Worm (Caenorhabditis elegans): ENCODE results near the gene F10B5.3.
A peak's percentile ranks its signal among the peaks of the same experiment; 100 is the strongest.

F10B5.3 gene

ce11 chrII:8106921-8107695 is 42.7 kb downstream of the F10B5.3 start, which contains the start of the genes chst-1 and C41C4.9 (continued):
- TF ChIP-seq lag-1 (GFP tag; IDR thresholded peaks at IDR 0.05) (0 out of 2 replicates have a peak, but pooled peaks have one; percentile 38), Y56A3A.18 (GFP tag; IDR thresholded peaks at IDR 0.05) (peak; percentile 93), madf-3 (GFP tag; IDR thresholded peaks at IDR 0.05) (no peak), pbrm-1 (GFP tag; IDR thresholded peaks at IDR 0.05) (no peak; the same call in 1 of the 2 replicates), hlh-12 (tag; optimal IDR thresholded peaks at IDR 0.05) (peak; percentile 68), egl-18 (GFP tag; IDR thresholded peaks at IDR 0.05) (no peak), lin-40 (tag; optimal IDR thresholded peaks at IDR 0.05) (no peak), Y95B8A.8 (GFP tag; IDR thresholded peaks at IDR 0.05) (no peak), dpl-1 (GFP tag; optimal IDR thresholded peaks at IDR 0.05) (no peak), ama-1 (optimal IDR thresholded peaks at IDR 0.05) (no peak), ama-1 (GFP tag; optimal IDR thresholded peaks at IDR 0.05) (peak in 1 of 2 experiments; percentile 86), efl-1 (GFP tag; optimal IDR thresholded peaks at IDR 0.05) (peak; percentile 43), F10E7.11 (tag; optimal IDR thresholded peaks at IDR 0.05) (peak; percentile 88), gei-17 (GFP tag; optimal IDR thresholded peaks at IDR 0.05) (no peak), F23B12.7 (tag; optimal IDR thresholded peaks at IDR 0.05; ENCODE audit: insufficient read depth) (peak; percentile 81), chd-7 (tag; optimal IDR thresholded peaks at IDR 0.05) (peak; percentile 88), T07F8.4 (tag; optimal IDR thresholded peaks at IDR 0.05) (peak; percentile 74), lin-26 (GFP tag; IDR thresholded peaks at IDR 0.05) (peak; percentile 98; the same call in 1 of the 2 replicates), nhr-27 (tag; optimal IDR thresholded peaks at IDR 0.05) (no peak), attf-3 (GFP tag; conservative IDR thresholded peaks at IDR 0.05) (peak; percentile 61), nfya-1 (tag; optimal IDR thresholded peaks at IDR 0.05; ENCODE audit: borderline replicate concordance, insufficient read depth) (no peak), D2030.7 (GFP tag; IDR thresholded peaks at IDR 0.05) (no peak; the same call in 1 of the 2 replicates), unc-130 (GFP tag; optimal IDR thresholded peaks at IDR 0.05) (peak; percentile 66), sptf-2 (GFP tag; optimal IDR thresholded peaks at IDR 0.05) (peak; percentile 94), ztf-3 (GFP tag; optimal IDR thresholded peaks at IDR 0.05) (peak; percentile 36), xnd-1 (tag; optimal IDR thresholded peaks at IDR 0.05) (no peak), aptf-2 (GFP tag; conservative IDR thresholded peaks at IDR 0.05) (no peak), snpc-1.1 (tag; optimal IDR thresholded peaks at IDR 0.05; ENCODE audit: insufficient read depth) (peak; percentile 30), F55B11.4 (tag; optimal IDR thresholded peaks at IDR 0.05; ENCODE audit: borderline replicate concordance, insufficient read depth) (peak; percentile 35), ekl-4 (GFP tag; IDR thresholded peaks at IDR 0.05) (peak; percentile 91), C06A6.2 (GFP tag; conservative IDR thresholded peaks at IDR 0.05) (peak; percentile 53; the same call in 1 of the 2 replicates), ceh-40 (GFP tag; IDR thresholded peaks at IDR 0.05) (peak; percentile 92), attf-5 (GFP tag; optimal IDR thresholded peaks at IDR 0.05) (peak; percentile 82), fkh-3 (tag; optimal IDR thresholded peaks at IDR 0.05) (peak; percentile 84), mel-28 (tag; optimal IDR thresholded peaks at IDR 0.05; ENCODE audit: borderline replicate concordance) (no peak), F57A8.1 (GFP tag; optimal IDR thresholded peaks at IDR 0.05) (peak; percentile 93), tlf-1 (GFP tag; optimal IDR thresholded peaks at IDR 0.05) (peak; percentile 64), B0336.3 (GFP tag; IDR thresholded peaks at IDR 0.05) (no peak; the same call in 1 of the 2 replicates), akir-1 (GFP tag; optimal IDR thresholded peaks at IDR 0.05) (peak; percentile 77), hmg-1.2 (GFP tag; IDR thresholded peaks at IDR 0.05) (peak; percentile 69), egl-44 (GFP tag; IDR thresholded peaks at IDR 0.05) (peak; percentile 95), lsl-1 (GFP tag; optimal IDR thresholded peaks at IDR 0.05) (no peak), egrh-3 (GFP tag; IDR thresholded peaks at IDR 0.05) (no peak), F37B4.10 (GFP tag; IDR thresholded peaks at IDR 0.05) (0 out of 2 replicates have a peak, but pooled peaks have one; percentile 90), madf-6 (GFP tag; IDR thresholded peaks at IDR 0.05) (no peak), bed-2 (GFP tag; IDR thresholded peaks at IDR 0.05) (no peak), zfh-2 (GFP tag; conservative IDR thresholded peaks at IDR 0.05) (no peak)

Data from whole organism, young adult.